Worm (Caenorhabditis elegans): ENCODE measurements around the gene cdk-11.1.

ce11 chrII:7694745-7695144, 4.3 kb upstream of the cdk-11.1 start:
- TF ChIP-seq snpc-4 (tag; optimal IDR thresholded peaks at IDR 0.05) = no peak
- no peak for TF ChIP-seq unc-62 (GFP tag; optimal IDR thresholded peaks at IDR 0.05)
- TF ChIP-seq M03D4.4 (tag; optimal IDR thresholded peaks at IDR 0.05) = no peak
- no peak for TF ChIP-seq ces-1 (GFP tag; optimal IDR thresholded peaks at IDR 0.05)
- no peak for TF ChIP-seq mls-2 (tag; optimal IDR thresholded peaks at IDR 0.05)
